Fruit fly (Drosophila melanogaster): ENCODE data around the gene CG32536.

CG32536 gene

DNA sequence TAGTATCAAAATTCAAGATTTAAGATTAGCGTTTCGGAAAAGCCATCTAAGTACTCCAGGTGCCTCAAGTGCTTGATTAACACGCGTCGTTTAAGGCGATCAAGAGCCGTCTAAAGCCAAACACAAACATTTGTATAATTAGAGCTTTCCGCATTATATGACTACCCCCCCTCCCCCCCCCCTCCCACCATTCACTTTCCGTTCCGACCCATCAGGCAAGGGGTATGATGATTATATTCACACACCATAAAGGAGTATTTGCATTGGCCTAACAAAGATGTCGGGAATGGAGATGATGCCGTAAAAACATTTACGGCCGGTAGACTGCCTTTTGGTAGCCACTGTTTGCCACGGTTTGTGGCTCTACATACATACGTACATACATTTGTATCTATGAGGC lies 29.8 kb upstream of the CG32536 start (continued):
- no peak for TF ChIP-seq Scr (GFP tag; IDR thresholded peaks at IDR 0.05; ENCODE audit: partially characterized antibody)
- peak; percentile 13 for TF ChIP-seq ash1 (GFP tag; optimal IDR thresholded peaks at IDR 0.05)
- TF ChIP-seq CG6765 (GFP tag; optimal IDR thresholded peaks at IDR 0.05), result peak; percentile 27
- TF ChIP-seq CG8765 (GFP tag; IDR thresholded peaks at IDR 0.05), result no peak
- peak; percentile 46 for TF ChIP-seq Fer1 (GFP tag; optimal IDR thresholded peaks at IDR 0.05)
- no peak for TF ChIP-seq pros (GFP tag; optimal IDR thresholded peaks at IDR 0.05)
- TF ChIP-seq CG12071 (GFP tag; optimal IDR thresholded peaks at IDR 0.05), result peak; percentile 72
- TF ChIP-seq Adf1 (GFP tag; IDR thresholded peaks at IDR 0.05), result no peak
- no peak for TF ChIP-seq bab2 (GFP tag; optimal IDR thresholded peaks at IDR 0.05)
- TF ChIP-seq Neu2 (GFP tag; optimal IDR thresholded peaks at IDR 0.05; ENCODE audit: borderline replicate concordance), result no peak
- TF ChIP-seq crol (GFP tag; IDR thresholded peaks at IDR 0.05), result peak; percentile 56
- TF ChIP-seq CG15514 (GFP tag; optimal IDR thresholded peaks at IDR 0.05), result peak; percentile 22
- TF ChIP-seq CG14667 (GFP tag; IDR thresholded peaks at IDR 0.05), result no peak
- no peak for TF ChIP-seq run (tag; optimal IDR thresholded peaks at IDR 0.05)
- no peak for TF ChIP-seq emc (GFP tag; optimal IDR thresholded peaks at IDR 0.05)
- TF ChIP-seq CG15601 (tag; optimal IDR thresholded peaks at IDR 0.05), result peak; percentile 13
- peak; percentile 63 for TF ChIP-seq mirr (GFP tag; optimal IDR thresholded peaks at IDR 0.05)
- no peak for TF ChIP-seq CG3065 (GFP tag; optimal IDR thresholded peaks at IDR 0.05)
- TF ChIP-seq da (GFP tag; optimal IDR thresholded peaks at IDR 0.05), result no peak
- no peak for TF ChIP-seq CG6654 (GFP tag; optimal IDR thresholded peaks at IDR 0.05)
- no peak for TF ChIP-seq ftz-f1 (GFP tag; optimal IDR thresholded peaks at IDR 0.05)
- no peak for TF ChIP-seq fu2 (GFP tag; optimal IDR thresholded peaks at IDR 0.05)
- TF ChIP-seq CG10209 (GFP tag; optimal IDR thresholded peaks at IDR 0.05), result no peak
- TF ChIP-seq wdn (GFP tag; IDR thresholded peaks at IDR 0.05), result no peak
- no peak for TF ChIP-seq Dek (tag; optimal IDR thresholded peaks at IDR 0.05)
- peak; percentile 23 for TF ChIP-seq Hey (tag; optimal IDR thresholded peaks at IDR 0.05)
- TF ChIP-seq caup (GFP tag; optimal IDR thresholded peaks at IDR 0.05; ENCODE audit: severe bottlenecking), result peak; percentile 32
- no peak for TF ChIP-seq tna (GFP tag; IDR thresholded peaks at IDR 0.05; ENCODE audit: partially characterized antibody)
- no peak for TF ChIP-seq chm (GFP tag; IDR thresholded peaks at IDR 0.05)
- TF ChIP-seq ttk (GFP tag; IDR thresholded peaks at IDR 0.05), result no peak
- TF ChIP-seq BEAF-32 (GFP tag; optimal IDR thresholded peaks at IDR 0.05), result no peak
- no peak for TF ChIP-seq CG30020 (tag; optimal IDR thresholded peaks at IDR 0.05)
- TF ChIP-seq esg (GFP tag; conservative IDR thresholded peaks at IDR 0.05), result no peak
- TF ChIP-seq sima (GFP tag; optimal IDR thresholded peaks at IDR 0.05), result no peak
- peak; percentile 24; the same call in 1 of the 2 replicates for TF ChIP-seq Atf6 (GFP tag; IDR thresholded peaks at IDR 0.05)
- TF ChIP-seq ara (GFP tag; IDR thresholded peaks at IDR 0.05), result no peak
- peak; percentile 30 for TF ChIP-seq CG13296 (GFP tag; optimal IDR thresholded peaks at IDR 0.05)
- peak; percentile 30 for TF ChIP-seq unpg (GFP tag; optimal IDR thresholded peaks at IDR 0.05)
- no peak for TF ChIP-seq CG18011 (GFP tag; optimal IDR thresholded peaks at IDR 0.05)
- TF ChIP-seq sim (GFP tag; IDR thresholded peaks at IDR 0.05), result no peak
- peak; percentile 23 for TF ChIP-seq CG11504 (tag; optimal IDR thresholded peaks at IDR 0.05)
- no peak for TF ChIP-seq CG10462 (GFP tag; optimal IDR thresholded peaks at IDR 0.05)
- no peak for TF ChIP-seq CG11085 (GFP tag; IDR thresholded peaks at IDR 0.05)

Data from whole organism, embryonic.